Fruit fly (Drosophila melanogaster): ENCODE measurements around the gene loco.

Gene loco

dm6 chr3R:22618280-22618679 lies 20.9 kb downstream of the loco start, which contains the start of gene mRpL45 (continued):
- TF ChIP-seq CG13287 (GFP tag; IDR thresholded peaks at IDR 0.05; ENCODE audit: partially characterized antibody) (peak; percentile 70), slbo (GFP tag; IDR thresholded peaks at IDR 0.05) (no peak), CG30403 (GFP tag; optimal IDR thresholded peaks at IDR 0.05) (no peak), CG4707 (GFP tag; optimal IDR thresholded peaks at IDR 0.05) (no peak), HLH54F (GFP tag; optimal IDR thresholded peaks at IDR 0.05) (no peak), CG9876 (GFP tag; optimal IDR thresholded peaks at IDR 0.05) (no peak), tap (tag; optimal IDR thresholded peaks at IDR 0.05) (no peak), CG8281 (tag; optimal IDR thresholded peaks at IDR 0.05) (no peak), nerfin-1 (tag; optimal IDR thresholded peaks at IDR 0.05) (no peak), CG6765 (GFP tag; optimal IDR thresholded peaks at IDR 0.05) (no peak), Rx (GFP tag; IDR thresholded peaks at IDR 0.05) (no peak), corto (GFP tag; optimal IDR thresholded peaks at IDR 0.05) (no peak), CG7987 (GFP tag; optimal IDR thresholded peaks at IDR 0.05) (no peak), Rfx (GFP tag; IDR thresholded peaks at IDR 0.05) (no peak), CG12769 (tag; optimal IDR thresholded peaks at IDR 0.05) (no peak), lola (GFP tag; optimal IDR thresholded peaks at IDR 0.05) (no peak), Hr51 (GFP tag; optimal IDR thresholded peaks at IDR 0.05) (no peak), ERR (GFP tag; optimal IDR thresholded peaks at IDR 0.05) (no peak), zen2 (GFP tag; IDR thresholded peaks at IDR 0.05; ENCODE audit: partially characterized antibody) (0 out of 3 replicates have a peak, but pooled peaks have one; percentile 37), CG31224 (GFP tag; IDR thresholded peaks at IDR 0.05) (no peak), CG11093 (GFP tag; IDR thresholded peaks at IDR 0.05) (no peak), CG15011 (GFP tag; optimal IDR thresholded peaks at IDR 0.05) (no peak), sug (tag; optimal IDR thresholded peaks at IDR 0.05) (no peak), kah (GFP tag; optimal IDR thresholded peaks at IDR 0.05) (no peak), CG6683 (GFP tag; optimal IDR thresholded peaks at IDR 0.05) (no peak), Usf (GFP tag; optimal IDR thresholded peaks at IDR 0.05) (no peak), CkIIα-i1 (GFP tag; IDR thresholded peaks at IDR 0.05) (no peak), CG4404 (GFP tag; IDR thresholded peaks at IDR 0.05) (no peak), CG6813 (GFP tag; optimal IDR thresholded peaks at IDR 0.05) (no peak), Xrp1 (GFP tag; IDR thresholded peaks at IDR 0.05) (no peak), gt (GFP tag; IDR thresholded peaks at IDR 0.05) (no peak), zfh2 (GFP tag; optimal IDR thresholded peaks at IDR 0.05) (no peak), B-H2 (GFP tag; optimal IDR thresholded peaks at IDR 0.05) (no peak), br (optimal IDR thresholded peaks at IDR 0.05) (no peak), CG18619 (GFP tag; optimal IDR thresholded peaks at IDR 0.05) (no peak), bowl (GFP tag; IDR thresholded peaks at IDR 0.05) (no peak), HmgZ (tag; optimal IDR thresholded peaks at IDR 0.05) (no peak), CG16863 (GFP tag; optimal IDR thresholded peaks at IDR 0.05) (no peak), sc (optimal IDR thresholded peaks at IDR 0.05) (no peak), sc (GFP tag; optimal IDR thresholded peaks at IDR 0.05) (no peak), CG3065 (GFP tag; optimal IDR thresholded peaks at IDR 0.05) (no peak), seq (GFP tag; IDR thresholded peaks at IDR 0.05) (no peak), psq (GFP tag; optimal IDR thresholded peaks at IDR 0.05) (no peak), Mad (GFP tag; optimal IDR thresholded peaks at IDR 0.05) (no peak), Atf-2 (GFP tag; optimal IDR thresholded peaks at IDR 0.05) (no peak), pzg (GFP tag; optimal IDR thresholded peaks at IDR 0.05) (peak; percentile 50), CG34422 (GFP tag; IDR thresholded peaks at IDR 0.05) (no peak; the same call in 2 of the 3 replicates), chif (GFP tag; optimal IDR thresholded peaks at IDR 0.05) (no peak), crp (GFP tag; optimal IDR thresholded peaks at IDR 0.05) (peak in 1 of 2 experiments; percentile 80), NC2β (GFP tag; optimal IDR thresholded peaks at IDR 0.05) (no peak), CG9215 (GFP tag; IDR thresholded peaks at IDR 0.05) (no peak), Atf6 (GFP tag; IDR thresholded peaks at IDR 0.05) (no peak)
